Fruit fly (Drosophila melanogaster) whole organism, embryonic: Measurements from ENCODE around the gene CG32036.
A peak's percentile ranks its signal among the peaks of the same experiment; 100 is the strongest.

Source experiments
- BEAF-32 ChIP-seq: fragments of 200-800 bp; sonication (Bioruptor generic); optimal IDR thresholded peaks from 3 replicates; lab custom pipeline; 2017; ENCODE audit warnings: missing biosample characterization, missing genetic modification characterization, mild to moderate bottlenecking, moderate library complexity, missing genetic modification reagents
- Bdp1 ChIP-seq: fragments of 200-800 bp; sonication (Bioruptor generic); optimal IDR thresholded peaks from 3 replicates; lab custom pipeline; 2016; ENCODE audit warnings: missing biosample characterization, missing genetic modification characterization
- CG11695 ChIP-seq: fragments of 200-800 bp; sonication (Bioruptor generic); IDR thresholded peaks from 3 replicates; pipeline ENCODE4 v1.3.6; 2022; ENCODE audit warnings: missing biosample characterization, missing genetic modification characterization
- CG11696 ChIP-seq: fragments of 200-800 bp; sonication (Bioruptor generic); IDR thresholded peaks from 2 replicates; pipeline ENCODE4 v1.3.6; 2022; ENCODE audit warnings: missing biosample characterization, missing genetic modification characterization
- CG12299 ChIP-seq: fragments of 200-800 bp; sonication (Bioruptor generic); optimal IDR thresholded peaks from 2 replicates; lab custom pipeline; 2018; ENCODE audit warnings: missing biosample characterization, mild to moderate bottlenecking, missing genetic modification characterization
- CG13287 ChIP-seq: fragments of 200-800 bp; sonication (Bioruptor generic); IDR thresholded peaks from 2 replicates; pipeline ENCODE4 v1.3.6; 2022; ENCODE audit warnings: missing biosample characterization, missing genetic modification characterization; ENCODE audit not compliant: partially characterized antibody
- CG14667 ChIP-seq: fragments of 200-800 bp; sonication (Bioruptor generic); IDR thresholded peaks from 2 replicates; pipeline ENCODE4 v1.3.6; 2022; ENCODE audit warnings: missing biosample characterization, missing genetic modification characterization
- CG1603 ChIP-seq: fragments of 200-800 bp; sonication (Bioruptor generic); optimal IDR thresholded peaks from 2 replicates; lab custom pipeline; 2019; ENCODE audit warnings: missing biosample characterization, mild to moderate bottlenecking, missing genetic modification characterization, moderate library complexity
- CG1792 ChIP-seq: fragments of 200-800 bp; sonication (Bioruptor generic); optimal IDR thresholded peaks from 2 replicates; lab custom pipeline; 2016; ENCODE audit warnings: missing biosample characterization, missing genetic modification characterization
- CG2120 ChIP-seq: fragments of 200-800 bp; sonication (Bioruptor generic); optimal IDR thresholded peaks from 3 replicates; lab custom pipeline; 2016; ENCODE audit warnings: missing biosample characterization, missing genetic modification characterization
- CG33213 ChIP-seq: fragments of 200-800 bp; sonication (Bioruptor generic); optimal IDR thresholded peaks from 3 replicates; lab custom pipeline; 2016; ENCODE audit warnings: missing biosample characterization, missing genetic modification characterization
- CG4360 ChIP-seq: fragments of 200-800 bp; sonication (Bioruptor generic); IDR thresholded peaks from 2 replicates; pipeline ENCODE4 v1.3.6; 2022; ENCODE audit warnings: missing biosample characterization, missing genetic modification characterization
- CG4404 ChIP-seq: fragments of 200-800 bp; sonication (Bioruptor generic); IDR thresholded peaks from 2 replicates; pipeline ENCODE4 v1.3.6; 2022; ENCODE audit warnings: missing biosample characterization, missing genetic modification characterization
- CG6272 ChIP-seq: fragments of 200-800 bp; sonication (Bioruptor generic); IDR thresholded peaks from 2 replicates; pipeline ENCODE4 v1.3.6; 2022; ENCODE audit warnings: missing biosample characterization, missing genetic modification characterization
- CG6689 ChIP-seq: fragments of 200-800 bp; sonication (Bioruptor generic); IDR thresholded peaks from 2 replicates; pipeline ENCODE4 v1.3.6; 2022; ENCODE audit warnings: missing biosample characterization, missing genetic modification characterization
- CG7745 ChIP-seq: fragments of 200-800 bp; sonication (Bioruptor generic); optimal IDR thresholded peaks from 2 replicates; lab custom pipeline; 2018; ENCODE audit warnings: missing biosample characterization, mild to moderate bottlenecking, missing genetic modification characterization, moderate library complexity
- CG8478 ChIP-seq: fragments of >200 bp; optimal IDR thresholded peaks from 2 replicates; lab custom pipeline; 2018
- CG9727 ChIP-seq: fragments of 200-800 bp; sonication (Bioruptor generic); optimal IDR thresholded peaks from 3 replicates; lab custom pipeline; 2017; ENCODE audit warnings: missing biosample characterization, mild to moderate bottlenecking, missing genetic modification characterization
- CG9797 ChIP-seq: fragments of 200-800 bp; sonication (Bioruptor generic); optimal IDR thresholded peaks from 3 replicates; lab custom pipeline; 2018; ENCODE audit warnings: missing biosample characterization, mild to moderate bottlenecking, missing genetic modification characterization
- CG9932 ChIP-seq: fragments of 200-800 bp; sonication (Bioruptor generic); IDR thresholded peaks from 2 replicates; pipeline ENCODE4 v1.3.6; 2022; ENCODE audit warnings: missing biosample characterization, missing genetic modification characterization
- CHES-1-like ChIP-seq: fragments of 200-800 bp; sonication (Bioruptor generic); optimal IDR thresholded peaks from 2 replicates; lab custom pipeline; 2016; ENCODE audit warnings: missing biosample characterization, missing genetic modification characterization
- Chrac-16 ChIP-seq: fragments of 200-800 bp; sonication (Bioruptor generic); optimal IDR thresholded peaks from 3 replicates; lab custom pipeline; 2016; ENCODE audit warnings: missing biosample characterization, missing genetic modification characterization
- Dref ChIP-seq: fragments of 200-800 bp; sonication (Bioruptor generic); IDR thresholded peaks from 2 replicates; pipeline ENCODE4 v1.3.6; 2022; ENCODE audit warnings: missing biosample characterization, missing genetic modification characterization
- Drgx ChIP-seq: fragments of 200-800 bp; sonication (Bioruptor generic); IDR thresholded peaks from 2 replicates; pipeline ENCODE4 v1.3.6; 2022; ENCODE audit warnings: missing biosample characterization, missing genetic modification characterization
- GATAe ChIP-seq: fragments of 200-800 bp; sonication (Bioruptor generic); conservative IDR thresholded peaks from 2 replicates; pipeline ENCODE4 v1.3.6; 2022; ENCODE audit warnings: missing biosample characterization, missing genetic modification characterization
- H15 ChIP-seq: fragments of 200-800 bp; sonication (Bioruptor generic); IDR thresholded peaks from 3 replicates; pipeline ENCODE4 v1.3.6; 2022; ENCODE audit warnings: missing biosample characterization, missing genetic modification characterization
- Hr3 ChIP-seq: fragments of 200-800 bp; sonication (Bioruptor generic); optimal IDR thresholded peaks from 3 replicates; lab custom pipeline; 2016; ENCODE audit warnings: missing biosample characterization, missing genetic modification characterization
- Max ChIP-seq: fragments of 200-800 bp; sonication (Bioruptor generic); optimal IDR thresholded peaks from 2 replicates; lab custom pipeline; 2016; ENCODE audit warnings: missing biosample characterization, mild to moderate bottlenecking, missing genetic modification characterization
- NK7.1 ChIP-seq: fragments of 200-800 bp; sonication (Bioruptor generic); optimal IDR thresholded peaks from 3 replicates; lab custom pipeline; 2016; ENCODE audit warnings: missing biosample characterization, missing genetic modification characterization
- Nf-YA ChIP-seq: fragments of 200-800 bp; sonication (Bioruptor generic); IDR thresholded peaks from 2 replicates; pipeline ENCODE4 v1.3.6; 2022; ENCODE audit warnings: missing biosample characterization, missing genetic modification characterization
- NfI ChIP-seq: fragments of 200-800 bp; sonication (Bioruptor generic); optimal IDR thresholded peaks from 3 replicates; lab custom pipeline; 2018; ENCODE audit warnings: missing biosample characterization, mild to moderate bottlenecking, missing genetic modification characterization, moderate library complexity
- Sry-δ ChIP-seq: fragments of 200-800 bp; sonication (Bioruptor generic); optimal IDR thresholded peaks from 2 replicates; lab custom pipeline; 2016; ENCODE audit warnings: missing biosample characterization, missing genetic modification characterization
- Usf ChIP-seq: fragments of 200-800 bp; sonication (Bioruptor generic); optimal IDR thresholded peaks from 2 replicates; lab custom pipeline; 2017; ENCODE audit warnings: missing genotype, missing biosample characterization, missing genetic modification characterization
- Xrp1 ChIP-seq: fragments of 200-800 bp; sonication (Bioruptor generic); IDR thresholded peaks from 2 replicates; pipeline ENCODE4 v1.3.6; 2022; ENCODE audit warnings: missing biosample characterization, missing genetic modification characterization
- YL-1 ChIP-seq: fragments of 200-800 bp; sonication (Bioruptor generic); optimal IDR thresholded peaks from 3 replicates; lab custom pipeline; 2017; ENCODE audit warnings: missing biosample characterization, mild to moderate bottlenecking, missing genetic modification characterization
- ase ChIP-seq: fragments of 200-800 bp; sonication (Bioruptor generic); IDR thresholded peaks from 3 replicates; pipeline ENCODE4 v1.3.6; 2022; ENCODE audit warnings: missing biosample characterization, missing genetic modification characterization
- ato ChIP-seq: fragments of 200-800 bp; sonication (Bioruptor generic); IDR thresholded peaks from 2 replicates; pipeline ENCODE4 v1.3.6; 2022; ENCODE audit warnings: missing biosample characterization, missing genetic modification characterization; ENCODE audit not compliant: partially characterized antibody
- br ChIP-seq: fragments of >200 bp; optimal IDR thresholded peaks from 2 replicates; lab custom pipeline; 2017
- chif ChIP-seq, 2 experiments: fragments of 200-800 bp; sonication (Bioruptor generic); optimal IDR thresholded peaks; 3 replicates each; lab custom pipeline; 2016; ENCODE audit warnings: missing biosample characterization in 2 of 2, missing genetic modification characterization in 2 of 2
- chn ChIP-seq: fragments of 200-800 bp; sonication (Bioruptor generic); optimal IDR thresholded peaks from 2 replicates; lab custom pipeline; 2016; ENCODE audit warnings: missing biosample characterization, missing genetic modification characterization
- da ChIP-seq: fragments of 200-800 bp; sonication (Bioruptor generic); optimal IDR thresholded peaks from 2 replicates; lab custom pipeline; 2016; ENCODE audit warnings: missing biosample characterization, missing genetic modification characterization
- ewg ChIP-seq: fragments of 200-800 bp; sonication (Bioruptor generic); optimal IDR thresholded peaks from 3 replicates; lab custom pipeline; 2017; ENCODE audit warnings: mild to moderate bottlenecking, missing biosample characterization, missing genetic modification reagents, missing genetic modification characterization
- gem ChIP-seq: fragments of 200-800 bp; sonication (Bioruptor generic); optimal IDR thresholded peaks from 2 replicates; lab custom pipeline; 2019; ENCODE audit warnings: missing biosample characterization, mild to moderate bottlenecking, missing genetic modification characterization, moderate library complexity
- ken ChIP-seq: fragments of 200-800 bp; sonication (Bioruptor generic); IDR thresholded peaks from 3 replicates; pipeline ENCODE4 v1.3.6; 2022; ENCODE audit warnings: missing biosample characterization, missing genetic modification characterization
- lola ChIP-seq, 3 experiments: fragments of >200 bp in 2 of 3; fragments of 200-800 bp in 1 of 3; sonication (Bioruptor generic) in 1 of 3; optimal IDR thresholded peaks; 2 replicates each; lab custom pipeline; 2017 to 2019; ENCODE audit warnings: missing biosample characterization in 3 of 3, missing genetic modification characterization in 3 of 3, mild to moderate bottlenecking in 1 of 3, moderate library complexity in 1 of 3
- nom ChIP-seq: fragments of 200-800 bp; sonication (Bioruptor generic); optimal IDR thresholded peaks from 2 replicates; lab custom pipeline; 2017; ENCODE audit warnings: missing biosample characterization, missing genetic modification characterization, mild to moderate bottlenecking, moderate library complexity, missing genetic modification reagents
- otp ChIP-seq: fragments of 200-800 bp; sonication (Bioruptor generic); IDR thresholded peaks from 3 replicates; pipeline ENCODE4, ENCODE4 v1.3.6; 2022; ENCODE audit warnings: missing biosample characterization, missing genetic modification characterization
- slou ChIP-seq: fragments of 200-800 bp; sonication (Bioruptor generic); optimal IDR thresholded peaks from 3 replicates; lab custom pipeline; 2016; ENCODE audit warnings: missing biosample characterization, missing genetic modification characterization
- so ChIP-seq: fragments of 200-800 bp; sonication (Bioruptor generic); IDR thresholded peaks from 3 replicates; pipeline ENCODE4 v1.3.6; 2022; ENCODE audit warnings: missing biosample characterization, missing genetic modification characterization
- usp ChIP-seq: fragments of >200 bp; optimal IDR thresholded peaks from 2 replicates; lab custom pipeline; 2017; ENCODE audit warnings: missing biosample characterization, missing genetic modification characterization
- vvl ChIP-seq: fragments of 200-800 bp; sonication (Bioruptor generic); IDR thresholded peaks from 2 replicates; pipeline ENCODE4 v1.3.6; 2022; ENCODE audit warnings: missing biosample characterization, missing genetic modification characterization
- zfh2 ChIP-seq: fragments of 200-800 bp; sonication (Bioruptor generic); optimal IDR thresholded peaks from 2 replicates; lab custom pipeline; 2016; ENCODE audit warnings: missing biosample characterization, missing genetic modification characterization

CG32036 gene

DNA sequence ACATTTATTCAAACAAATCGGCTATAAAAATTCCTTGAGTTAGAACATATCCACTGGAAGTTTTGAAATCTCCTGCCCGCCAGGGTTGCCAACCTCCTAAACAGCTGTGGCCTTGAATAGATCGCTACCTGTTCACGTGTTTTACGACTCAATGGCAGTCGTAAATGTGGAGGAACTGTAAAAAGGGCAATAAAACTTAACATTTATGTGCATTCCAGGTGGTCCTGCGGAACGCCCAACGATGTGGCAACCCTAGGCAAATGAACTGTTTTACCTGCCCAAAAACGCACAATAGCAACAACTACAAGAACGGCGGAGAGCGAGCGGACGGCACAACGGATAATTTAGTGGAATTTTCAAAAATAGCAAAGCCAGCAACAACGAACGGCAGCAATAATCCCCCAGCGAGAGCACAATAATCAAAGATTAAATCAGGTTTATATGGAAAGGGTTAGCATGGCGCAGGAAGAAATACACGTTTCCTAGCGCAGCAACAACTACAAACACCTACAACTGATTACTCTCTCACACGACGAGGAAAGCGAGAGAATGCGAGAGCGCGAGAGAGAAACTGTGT, 27.3 kb downstream of the CG32036 start (continued):
- TF ChIP-seq otp (GFP tag; lab: Robert Waterston, UW): peak; percentile 42; the same call in 2 of the 3 replicates
- TF ChIP-seq lola (GFP tag; optimal IDR thresholded peaks at IDR 0.05; lab: Kevin White, UChicago): no peak
- TF ChIP-seq ewg (GFP tag; lab: Kevin White, UChicago): no peak
- TF ChIP-seq Max (GFP tag; lab: Kevin White, UChicago): no peak
- no peak for TF ChIP-seq CHES-1-like (GFP tag; lab: Kevin White, UChicago)
- TF ChIP-seq CG4360 (GFP tag; lab: Robert Waterston, UW): peak; percentile 66
- TF ChIP-seq Chrac-16 (GFP tag; lab: Kevin White, UChicago): no peak
- peak; percentile 31; the same call in 1 of the 2 replicates for TF ChIP-seq CG6689 (GFP tag; lab: Robert Waterston, UW)
- no peak for TF ChIP-seq br (lab: Kevin White, UChicago)
- TF ChIP-seq CG9727 (GFP tag; lab: Kevin White, UChicago): no peak
- no peak for TF ChIP-seq CG4404 (GFP tag; lab: Robert Waterston, UW)
- peak; percentile 57; the same call in 1 of the 2 replicates for TF ChIP-seq Xrp1 (GFP tag; lab: Robert Waterston, UW)
- TF ChIP-seq ken: peak; percentile 54; the same call in 1 of the 3 replicates
- TF ChIP-seq chn (GFP tag; lab: Kevin White, UChicago): peak; percentile 31
- TF ChIP-seq Drgx (GFP tag; lab: Robert Waterston, UW): peak; percentile 15; the same call in 1 of the 2 replicates
- no peak; the same call in 1 of the 2 replicates for TF ChIP-seq vvl (GFP tag; lab: Robert Waterston, UW)
- TF ChIP-seq Nf-YA (GFP tag; lab: Robert Waterston, UW): peak; percentile 36; the same call in 1 of the 2 replicates
- TF ChIP-seq zfh2 (GFP tag; lab: Kevin White, UChicago): peak; percentile 19
- no peak for TF ChIP-seq NK7.1 (GFP tag; lab: Kevin White, UChicago)
- TF ChIP-seq Bdp1 (GFP tag; lab: Kevin White, UChicago): no peak
- TF ChIP-seq CG7745 (tag; lab: Kevin White, UChicago): no peak
- TF ChIP-seq so (GFP tag; lab: Robert Waterston, UW): peak; percentile 63; the same call in 2 of the 3 replicates
- TF ChIP-seq NfI: peak; percentile 43
- TF ChIP-seq CG11695 (GFP tag; lab: Robert Waterston, UW): peak; percentile 47; the same call in 2 of the 3 replicates
- no peak for TF ChIP-seq CG12299 (tag; lab: Kevin White, UChicago)
- no peak for TF ChIP-seq nom
- no peak for TF ChIP-seq CG11696
- peak; percentile 79 for TF ChIP-seq CG1603
- TF ChIP-seq CG33213 (GFP tag; lab: Kevin White, UChicago): peak; percentile 29
- no peak for TF ChIP-seq ato (GFP tag; lab: Robert Waterston, UW)
- TF ChIP-seq Usf (GFP tag; lab: Kevin White, UChicago): peak; percentile 8
- TF ChIP-seq GATAe (GFP tag; lab: Robert Waterston, UW): no peak
- no peak for TF ChIP-seq CG13287 (GFP tag; lab: Robert Waterston, UW)
- no peak for TF ChIP-seq slou (GFP tag; lab: Kevin White, UChicago)
- no peak for TF ChIP-seq da (GFP tag; lab: Kevin White, UChicago)
- no peak for TF ChIP-seq YL-1 (GFP tag; lab: Kevin White, UChicago)
- no peak for TF ChIP-seq H15
- no peak for TF ChIP-seq Sry-δ (GFP tag; lab: Kevin White, UChicago)
- TF ChIP-seq chif (GFP tag; optimal IDR thresholded peaks at IDR 0.05; lab: Kevin White, UChicago): peak in 1 of 2 experiments; percentile 38
- no peak for TF ChIP-seq BEAF-32 (GFP tag; lab: Kevin White, UChicago)
- TF ChIP-seq ase (GFP tag; lab: Robert Waterston, UW): no peak
- TF ChIP-seq CG1792 (GFP tag; lab: Kevin White, UChicago): peak; percentile 26
- peak; percentile 39; the same call in 1 of the 2 replicates for TF ChIP-seq CG6272
- no peak for TF ChIP-seq Dref (GFP tag; lab: Robert Waterston, UW)
- TF ChIP-seq gem (tag; lab: Kevin White, UChicago): peak; percentile 18
- no peak for TF ChIP-seq CG9797 (GFP tag; lab: Kevin White, UChicago)
- TF ChIP-seq Hr3: no peak
- TF ChIP-seq CG8478 (lab: Kevin White, UChicago): no peak
- TF ChIP-seq CG14667 (GFP tag; lab: Robert Waterston, UW): no peak
- peak; percentile 20; the same call in 1 of the 2 replicates for TF ChIP-seq CG9932
- TF ChIP-seq usp (GFP tag; lab: Kevin White, UChicago): no peak
- TF ChIP-seq CG2120 (GFP tag; lab: Kevin White, UChicago): no peak
